Worm (Caenorhabditis elegans): ENCODE results near the gene hdl-2.

Gene hdl-2

ce11 chrIV:8850807-8851206 is 23.1 kb upstream of the hdl-2 start:
- no peak for TF ChIP-seq ztf-23 (GFP tag; IDR thresholded peaks at IDR 0.05)
- no peak for TF ChIP-seq ztf-29 (GFP tag; IDR thresholded peaks at IDR 0.05)

DNA sequence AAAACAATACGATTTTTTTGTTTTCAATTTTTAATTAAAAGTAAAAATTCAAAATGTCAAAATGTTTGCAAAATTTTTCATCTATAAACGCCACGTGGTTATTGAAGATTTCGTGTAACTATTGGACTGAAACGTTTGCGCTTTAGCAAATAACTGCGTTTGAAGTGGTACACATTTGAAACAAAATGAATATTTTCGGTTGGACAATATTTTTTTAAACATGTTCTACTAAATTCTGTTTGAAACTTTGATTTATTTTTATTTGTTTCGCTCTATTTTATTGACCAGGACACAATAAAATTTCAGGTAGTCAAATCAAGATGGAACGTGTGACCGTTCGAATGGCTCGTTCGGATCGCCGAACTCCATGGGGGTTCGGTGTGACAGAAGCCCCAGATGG is 21.8 kb upstream of the hdl-2 start, which contains the start of gene alp-1:
Gene alp-1, plus strand, starts transcription at position 301 of the 400 bp plus-strand sequence.
- no peak for TF ChIP-seq med-1 (GFP tag; optimal IDR thresholded peaks at IDR 0.05; ENCODE audit: insufficient read depth)
- no peak for TF ChIP-seq klf-2 (GFP tag; conservative IDR thresholded peaks at IDR 0.05)
- no peak for TF ChIP-seq ztf-23 (GFP tag; IDR thresholded peaks at IDR 0.05)
- TF ChIP-seq ztf-29 (GFP tag; IDR thresholded peaks at IDR 0.05) = no peak
- TF ChIP-seq cog-1 (tag; optimal IDR thresholded peaks at IDR 0.05) = no peak
- no peak for TF ChIP-seq flt-1 (GFP tag; IDR thresholded peaks at IDR 0.05)
- TF ChIP-seq T22C8.4 (GFP tag; IDR thresholded peaks at IDR 0.05) = no peak
- TF ChIP-seq ref-1 (GFP tag; conservative IDR thresholded peaks at IDR 0.05) = no peak
- no peak for TF ChIP-seq tab-1 (GFP tag; IDR thresholded peaks at IDR 0.05)

DNA sequence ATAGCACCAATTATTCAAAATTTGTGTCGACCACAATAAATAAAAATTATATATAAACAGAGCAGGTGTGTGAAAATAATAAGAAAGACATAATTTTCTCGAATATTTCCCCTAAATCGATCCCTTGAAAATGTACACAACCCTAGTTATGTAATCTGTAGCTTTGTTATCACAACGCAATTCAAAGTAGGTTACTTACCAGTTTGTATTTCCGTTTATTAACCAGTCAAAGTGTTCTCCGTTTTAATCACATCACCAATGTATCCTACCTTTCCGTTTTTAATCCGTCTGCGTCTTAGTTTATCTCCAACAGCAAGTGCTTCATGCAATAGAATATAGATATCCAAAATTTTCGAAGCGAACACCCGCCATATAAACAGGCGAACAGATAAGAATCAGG is 20.6 kb upstream of the hdl-2 start:
- TF ChIP-seq T22C8.4 (GFP tag; IDR thresholded peaks at IDR 0.05) (no peak), ref-1 (GFP tag; conservative IDR thresholded peaks at IDR 0.05) (no peak), tab-1 (GFP tag; IDR thresholded peaks at IDR 0.05) (no peak), cog-1 (tag; optimal IDR thresholded peaks at IDR 0.05) (no peak), ztf-29 (GFP tag; IDR thresholded peaks at IDR 0.05) (no peak), med-1 (GFP tag; optimal IDR thresholded peaks at IDR 0.05; ENCODE audit: insufficient read depth) (no peak), ztf-23 (GFP tag; IDR thresholded peaks at IDR 0.05) (no peak), klf-2 (GFP tag; conservative IDR thresholded peaks at IDR 0.05) (no peak), flt-1 (GFP tag; IDR thresholded peaks at IDR 0.05) (no peak)

ce11 chrIV:8855963-8856362 is 18.0 kb upstream of the hdl-2 start, which contains the start of gene T11B7.5:
Gene T11B7.5 (minus strand): TSS chrIV:8856063.
- TF ChIP-seq ztf-29 (GFP tag; IDR thresholded peaks at IDR 0.05) (no peak), ztf-23 (GFP tag; IDR thresholded peaks at IDR 0.05) (no peak), cog-1 (tag; optimal IDR thresholded peaks at IDR 0.05) (no peak), med-1 (GFP tag; optimal IDR thresholded peaks at IDR 0.05; ENCODE audit: insufficient read depth) (no peak), ref-1 (GFP tag; conservative IDR thresholded peaks at IDR 0.05) (no peak), T22C8.4 (GFP tag; IDR thresholded peaks at IDR 0.05) (no peak), tab-1 (GFP tag; IDR thresholded peaks at IDR 0.05) (no peak), flt-1 (GFP tag; IDR thresholded peaks at IDR 0.05) (no peak), klf-2 (GFP tag; conservative IDR thresholded peaks at IDR 0.05) (no peak)

DNA sequence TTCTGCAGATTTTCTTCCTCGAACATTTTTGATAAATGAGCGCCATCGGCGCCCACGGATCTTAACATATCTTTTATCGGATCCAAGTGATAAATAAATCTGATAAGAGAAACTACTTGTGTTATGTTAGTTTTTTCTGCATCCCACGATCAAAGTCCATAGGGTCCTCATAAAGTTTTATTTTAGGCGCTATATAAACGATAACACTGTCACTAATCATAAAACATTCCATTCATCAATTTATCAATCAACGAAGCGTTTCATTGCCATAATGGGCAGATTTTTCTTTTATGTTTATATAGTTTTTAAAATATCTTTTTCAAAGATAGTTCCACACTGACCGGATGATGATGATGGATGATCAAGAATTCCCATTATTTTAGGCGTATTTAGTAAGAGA is 9.3 kb upstream of the hdl-2 start:
- no peak for TF ChIP-seq flt-1 (GFP tag; IDR thresholded peaks at IDR 0.05)
- no peak for TF ChIP-seq ref-1 (GFP tag; conservative IDR thresholded peaks at IDR 0.05)
- no peak for TF ChIP-seq med-1 (GFP tag; optimal IDR thresholded peaks at IDR 0.05; ENCODE audit: insufficient read depth)
- TF ChIP-seq ztf-29 (GFP tag; IDR thresholded peaks at IDR 0.05) = no peak
- no peak for TF ChIP-seq ztf-23 (GFP tag; IDR thresholded peaks at IDR 0.05)
- TF ChIP-seq klf-2 (GFP tag; conservative IDR thresholded peaks at IDR 0.05) = no peak
- TF ChIP-seq cog-1 (tag; optimal IDR thresholded peaks at IDR 0.05) = no peak
- no peak for TF ChIP-seq tab-1 (GFP tag; IDR thresholded peaks at IDR 0.05)
- TF ChIP-seq T22C8.4 (GFP tag; IDR thresholded peaks at IDR 0.05) = no peak

ce11 chrIV:8865343-8865742 is 8.6 kb upstream of the hdl-2 start, which contains the start of gene C09G9.1:
Gene C09G9.1 (minus strand): TSS chrIV:8865485.
- TF ChIP-seq klf-2 (GFP tag; conservative IDR thresholded peaks at IDR 0.05) = no peak
- TF ChIP-seq ztf-29 (GFP tag; IDR thresholded peaks at IDR 0.05) = no peak
- TF ChIP-seq med-1 (GFP tag; optimal IDR thresholded peaks at IDR 0.05; ENCODE audit: insufficient read depth) = no peak
- no peak for TF ChIP-seq ref-1 (GFP tag; conservative IDR thresholded peaks at IDR 0.05)

- no peak for TF ChIP-seq ref-1 (GFP tag; conservative IDR thresholded peaks at IDR 0.05)
- no peak for TF ChIP-seq med-1 (GFP tag; optimal IDR thresholded peaks at IDR 0.05; ENCODE audit: insufficient read depth)
- no peak for TF ChIP-seq flt-1 (GFP tag; IDR thresholded peaks at IDR 0.05)
- no peak for TF ChIP-seq ztf-29 (GFP tag; IDR thresholded peaks at IDR 0.05)
- no peak for TF ChIP-seq ztf-23 (GFP tag; IDR thresholded peaks at IDR 0.05)
- TF ChIP-seq cog-1 (tag; optimal IDR thresholded peaks at IDR 0.05) = no peak
- no peak for TF ChIP-seq tab-1 (GFP tag; IDR thresholded peaks at IDR 0.05)
- no peak for TF ChIP-seq T22C8.4 (GFP tag; IDR thresholded peaks at IDR 0.05)
- no peak for TF ChIP-seq klf-2 (GFP tag; conservative IDR thresholded peaks at IDR 0.05)
Observed at ce11 chrIV:8866092-8866491, 7.9 kb upstream of the hdl-2 start.

DNA sequence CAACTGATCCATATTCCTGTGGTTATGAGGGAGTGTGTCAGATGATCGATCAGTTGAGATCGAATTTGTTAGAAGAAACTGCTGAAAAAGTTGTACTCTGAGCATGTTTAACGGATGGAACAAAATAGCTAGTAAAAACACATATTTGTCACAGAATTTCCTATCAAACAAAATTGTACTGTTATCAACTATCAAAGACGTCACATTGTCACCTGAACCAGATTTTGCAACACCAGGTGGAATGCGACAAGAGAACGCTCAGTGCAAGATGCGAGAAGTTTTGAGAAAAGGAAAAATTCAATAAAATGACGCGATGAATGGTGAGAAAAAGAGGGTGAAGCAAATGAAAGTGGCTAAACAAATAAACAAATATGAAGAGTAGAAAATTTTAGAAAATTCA is 6.4 kb upstream of the hdl-2 start:
- TF ChIP-seq T22C8.4 (GFP tag; IDR thresholded peaks at IDR 0.05) = no peak
- TF ChIP-seq flt-1 (GFP tag; IDR thresholded peaks at IDR 0.05) = no peak
- no peak for TF ChIP-seq ztf-29 (GFP tag; IDR thresholded peaks at IDR 0.05)
- no peak for TF ChIP-seq cog-1 (tag; optimal IDR thresholded peaks at IDR 0.05)
- TF ChIP-seq ztf-23 (GFP tag; IDR thresholded peaks at IDR 0.05) = no peak
- no peak for TF ChIP-seq klf-2 (GFP tag; conservative IDR thresholded peaks at IDR 0.05)
- no peak for TF ChIP-seq ref-1 (GFP tag; conservative IDR thresholded peaks at IDR 0.05)
- no peak for TF ChIP-seq tab-1 (GFP tag; IDR thresholded peaks at IDR 0.05)
- no peak for TF ChIP-seq med-1 (GFP tag; optimal IDR thresholded peaks at IDR 0.05; ENCODE audit: insufficient read depth)

ce11 chrIV:8869624-8870023 is 4.3 kb upstream of the hdl-2 start, which contains the start of gene npp-23:
Gene npp-23 (minus strand): TSS chrIV:8869679.
- TF ChIP-seq ztf-23 (GFP tag; IDR thresholded peaks at IDR 0.05) = no peak
- no peak for TF ChIP-seq cog-1 (tag; optimal IDR thresholded peaks at IDR 0.05)
- no peak for TF ChIP-seq ztf-29 (GFP tag; IDR thresholded peaks at IDR 0.05)

- TF ChIP-seq ztf-29 (GFP tag; IDR thresholded peaks at IDR 0.05) (no peak), T22C8.4 (GFP tag; IDR thresholded peaks at IDR 0.05) (no peak), tab-1 (GFP tag; IDR thresholded peaks at IDR 0.05) (no peak), klf-2 (GFP tag; conservative IDR thresholded peaks at IDR 0.05) (no peak), med-1 (GFP tag; optimal IDR thresholded peaks at IDR 0.05; ENCODE audit: insufficient read depth) (no peak), ztf-23 (GFP tag; IDR thresholded peaks at IDR 0.05) (no peak), ref-1 (GFP tag; conservative IDR thresholded peaks at IDR 0.05) (no peak), flt-1 (GFP tag; IDR thresholded peaks at IDR 0.05) (no peak), cog-1 (tag; optimal IDR thresholded peaks at IDR 0.05) (no peak)
Observed at ce11 chrIV:8872958-8873357, 989 bp upstream of the hdl-2 start, which contains the start of gene C09G9.3. Gene C09G9.3 (minus strand): TSS chrIV:8873058.

Data from whole organism, midembryonic.